Fruit fly (Drosophila melanogaster): ENCODE measurements around the gene CG5885.

CG5885 gene

dm6 chr2L:9908468-9908967, 9.6 kb downstream of the CG5885 start, which contains the start of gene CG13124 (continued):
- TF ChIP-seq CG10366 (GFP tag; IDR thresholded peaks at IDR 0.05) (no peak), kay (GFP tag; optimal IDR thresholded peaks at IDR 0.05) (peak; percentile 43), CG4707 (GFP tag; optimal IDR thresholded peaks at IDR 0.05) (no peak), Nf-YC (tag; optimal IDR thresholded peaks at IDR 0.05) (peak; percentile 10), CG12104 (GFP tag; optimal IDR thresholded peaks at IDR 0.05) (no peak), ttk (GFP tag; IDR thresholded peaks at IDR 0.05) (no peak), btn (GFP tag; optimal IDR thresholded peaks at IDR 0.05) (no peak), prd (optimal IDR thresholded peaks at IDR 0.05) (no peak), prd (GFP tag; IDR thresholded peaks at IDR 0.05) (no peak), vvl (GFP tag; IDR thresholded peaks at IDR 0.05) (no peak; the same call in none of the 2 replicates), pita (GFP tag; optimal IDR thresholded peaks at IDR 0.05) (no peak), Abd-B (GFP tag; optimal IDR thresholded peaks at IDR 0.05) (no peak), HHEX (GFP tag; optimal IDR thresholded peaks at IDR 0.05) (no peak), so (GFP tag; IDR thresholded peaks at IDR 0.05) (peak; percentile 61; the same call in 1 of the 3 replicates), cas (GFP tag; IDR thresholded peaks at IDR 0.05) (no peak), CG18476 (GFP tag; optimal IDR thresholded peaks at IDR 0.05) (no peak), bsh (GFP tag; optimal IDR thresholded peaks at IDR 0.05) (no peak), Awh (GFP tag; IDR thresholded peaks at IDR 0.05) (no peak), zfh1 (GFP tag; IDR thresholded peaks at IDR 0.05) (no peak), danr (GFP tag; IDR thresholded peaks at IDR 0.05) (no peak), Gsc (GFP tag; IDR thresholded peaks at IDR 0.05) (no peak), CG15696 (tag; optimal IDR thresholded peaks at IDR 0.05) (no peak), Adf1 (GFP tag; IDR thresholded peaks at IDR 0.05) (peak; percentile 42; the same call in 1 of the 2 replicates), ac (GFP tag; optimal IDR thresholded peaks at IDR 0.05) (no peak), Aef1 (GFP tag; IDR thresholded peaks at IDR 0.05) (no peak), CG13287 (GFP tag; IDR thresholded peaks at IDR 0.05; ENCODE audit: partially characterized antibody) (peak; percentile 44), Nf-YB (GFP tag; optimal IDR thresholded peaks at IDR 0.05) (no peak), Tbp (GFP tag; optimal IDR thresholded peaks at IDR 0.05) (no peak), MBD-R2 (GFP tag; IDR thresholded peaks at IDR 0.05) (no peak), cwo (GFP tag; optimal IDR thresholded peaks at IDR 0.05) (no peak), YL-1 (GFP tag; optimal IDR thresholded peaks at IDR 0.05) (no peak), Chrac-16 (GFP tag; optimal IDR thresholded peaks at IDR 0.05) (no peak), CG8478 (optimal IDR thresholded peaks at IDR 0.05) (no peak), CG9727 (GFP tag; optimal IDR thresholded peaks at IDR 0.05) (no peak), CG8281 (tag; optimal IDR thresholded peaks at IDR 0.05) (no peak), Ets65A (GFP tag) (no peak), CG7271 (tag; optimal IDR thresholded peaks at IDR 0.05) (no peak), CG1233 (GFP tag; optimal IDR thresholded peaks at IDR 0.05) (no peak), gce (GFP tag; IDR thresholded peaks at IDR 0.05) (no peak), CG30403 (GFP tag; optimal IDR thresholded peaks at IDR 0.05) (no peak), Sox100B (GFP tag; optimal IDR thresholded peaks at IDR 0.05) (no peak), CG9215 (GFP tag; IDR thresholded peaks at IDR 0.05) (no peak), CG2202 (tag; optimal IDR thresholded peaks at IDR 0.05) (no peak), CG8765 (GFP tag; IDR thresholded peaks at IDR 0.05) (no peak), CG14710 (tag; optimal IDR thresholded peaks at IDR 0.05) (no peak), Dfd (GFP tag; optimal IDR thresholded peaks at IDR 0.05) (no peak), MESR4 (GFP tag; optimal IDR thresholded peaks at IDR 0.05) (peak; percentile 5), Sox102F (GFP tag; optimal IDR thresholded peaks at IDR 0.05) (peak; percentile 4), CG2875 (GFP tag; optimal IDR thresholded peaks at IDR 0.05) (no peak), scrt (GFP tag; optimal IDR thresholded peaks at IDR 0.05) (no peak), fd102C (GFP tag; optimal IDR thresholded peaks at IDR 0.05) (no peak), CG6813 (GFP tag; optimal IDR thresholded peaks at IDR 0.05) (no peak)
